Worm (Caenorhabditis elegans): Measurements from ENCODE around the gene plc-1.

DNA sequence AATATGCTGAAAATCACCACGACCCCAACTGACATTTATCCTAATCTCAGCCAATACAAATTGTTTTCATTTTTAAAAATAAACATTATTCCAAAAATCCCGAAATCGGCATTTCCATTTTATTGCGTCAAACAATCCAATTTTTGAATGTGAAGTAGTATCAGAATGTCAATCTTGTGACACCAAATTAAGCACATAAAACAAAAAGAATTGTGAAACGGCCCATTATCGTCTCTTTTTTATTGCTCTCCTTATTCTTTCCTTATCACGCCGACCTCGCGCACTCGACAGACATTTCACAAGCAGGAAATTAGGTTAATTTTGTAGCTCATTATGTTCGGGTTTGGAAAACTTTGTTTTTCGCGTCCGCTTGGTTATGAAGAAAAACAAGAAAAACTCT, 42.1 kb upstream of the plc-1 start, which contains the start of gene T21E8.4:
- TF ChIP-seq dmd-4 (tag; optimal IDR thresholded peaks at IDR 0.05) = no peak
- TF ChIP-seq nhr-237 (tag; optimal IDR thresholded peaks at IDR 0.05) = no peak
- no peak for TF ChIP-seq unc-62 (GFP tag; optimal IDR thresholded peaks at IDR 0.05)
- TF ChIP-seq nhr-23 (tag; optimal IDR thresholded peaks at IDR 0.05) = no peak
- TF ChIP-seq ceh-82 (tag; optimal IDR thresholded peaks at IDR 0.05) = no peak
- TF ChIP-seq lin-39 (tag; optimal IDR thresholded peaks at IDR 0.05) = no peak
- TF ChIP-seq F13H6.1 (tag; optimal IDR thresholded peaks at IDR 0.05) = no peak
